Fruit fly (Drosophila melanogaster): Measurements from ENCODE around the gene SclB.

SclB gene

dm6 chr2L:16815989-16816749, 21.6 kb upstream of the SclB start, which contains the start of gene mdy (continued):
- TF ChIP-seq CG15336 (GFP tag; IDR thresholded peaks at IDR 0.05) (peak; percentile 44; the same call in 1 of the 2 replicates), Sox15 (GFP tag; optimal IDR thresholded peaks at IDR 0.05) (no peak), CG16779 (tag; optimal IDR thresholded peaks at IDR 0.05) (no peak), achi (GFP tag; optimal IDR thresholded peaks at IDR 0.05) (peak; percentile 41), fd59A (GFP tag; optimal IDR thresholded peaks at IDR 0.05) (no peak), Eip78C (GFP tag) (peak; percentile 80), CG34406 (GFP tag; optimal IDR thresholded peaks at IDR 0.05) (no peak), eg (GFP tag; IDR thresholded peaks at IDR 0.05) (0 out of 3 replicates have a peak, but pooled peaks have one; percentile 56), salr (GFP tag; optimal IDR thresholded peaks at IDR 0.05) (peak in 1 of 2 experiments; percentile 44), dsx (GFP tag; optimal IDR thresholded peaks at IDR 0.05; ENCODE audit: poor library complexity, severe bottlenecking) (peak; percentile 36), dac (GFP tag; optimal IDR thresholded peaks at IDR 0.05) (no peak), esn (GFP tag; optimal IDR thresholded peaks at IDR 0.05) (peak; percentile 74), Ets21C (GFP tag; optimal IDR thresholded peaks at IDR 0.05) (peak; percentile 52), CG3919 (GFP tag; optimal IDR thresholded peaks at IDR 0.05) (peak; percentile 57), CG31627 (GFP tag; optimal IDR thresholded peaks at IDR 0.05) (peak; percentile 62), CG11294 (GFP tag; IDR thresholded peaks at IDR 0.05) (no peak; the same call in 1 of the 2 replicates), fkh (GFP tag; optimal IDR thresholded peaks at IDR 0.05) (peak; percentile 67), net (GFP tag; optimal IDR thresholded peaks at IDR 0.05) (peak; percentile 40)

- TF ChIP-seq Blimp-1 (GFP tag; optimal IDR thresholded peaks at IDR 0.05) (peak; percentile 96), svp (GFP tag) (peak; percentile 73), CG6854 (GFP tag; optimal IDR thresholded peaks at IDR 0.05) (peak; percentile 82), fkh (GFP tag; optimal IDR thresholded peaks at IDR 0.05) (peak; percentile 25), CG6792 (GFP tag; optimal IDR thresholded peaks at IDR 0.05) (no peak)
These were observed 21.1 kb upstream of the SclB start for dm6 chr2L:16816750-16817087.

dm6 chr2L:16817421-16818101, 20.2 kb upstream of the SclB start:
- TF ChIP-seq topi (GFP tag; optimal IDR thresholded peaks at IDR 0.05) (peak; percentile 7), Hr39 (GFP tag; optimal IDR thresholded peaks at IDR 0.05) (peak; percentile 2), svp (GFP tag) (peak; percentile 96), fd85E (GFP tag; optimal IDR thresholded peaks at IDR 0.05) (no peak), CG31627 (GFP tag; optimal IDR thresholded peaks at IDR 0.05) (peak; percentile 5), CG4318 (GFP tag; optimal IDR thresholded peaks at IDR 0.05) (no peak), Hr38 (GFP tag; optimal IDR thresholded peaks at IDR 0.05) (no peak), cyc (GFP tag; optimal IDR thresholded peaks at IDR 0.05) (no peak), Eip78C (GFP tag) (peak; percentile 33), vri (GFP tag; optimal IDR thresholded peaks at IDR 0.05) (peak; percentile 86), CG8632 (GFP tag; optimal IDR thresholded peaks at IDR 0.05) (no peak), dsx (GFP tag; optimal IDR thresholded peaks at IDR 0.05; ENCODE audit: poor library complexity, severe bottlenecking) (no peak), CG16779 (tag; optimal IDR thresholded peaks at IDR 0.05) (no peak), spab (GFP tag; optimal IDR thresholded peaks at IDR 0.05) (no peak), Ets96B (tag; optimal IDR thresholded peaks at IDR 0.05) (no peak), Blimp-1 (GFP tag; optimal IDR thresholded peaks at IDR 0.05) (no peak), Sox14 (GFP tag; optimal IDR thresholded peaks at IDR 0.05) (no peak), OdsH (GFP tag; optimal IDR thresholded peaks at IDR 0.05) (no peak), CG6276 (GFP tag; optimal IDR thresholded peaks at IDR 0.05) (no peak), Sox102F (GFP tag; optimal IDR thresholded peaks at IDR 0.05) (no peak), Met (GFP tag; optimal IDR thresholded peaks at IDR 0.05) (peak; percentile 20), CG8119 (GFP tag; IDR thresholded peaks at IDR 0.05) (no peak), CG6163 (GFP tag; IDR thresholded peaks at IDR 0.05) (no peak), Gug (GFP tag; IDR thresholded peaks at IDR 0.05) (no peak), CG10631 (GFP tag; optimal IDR thresholded peaks at IDR 0.05) (no peak), CG1621 (tag; optimal IDR thresholded peaks at IDR 0.05) (no peak), net (GFP tag; optimal IDR thresholded peaks at IDR 0.05) (no peak), salr (GFP tag; optimal IDR thresholded peaks at IDR 0.05) (no peak)
